Worm (Caenorhabditis elegans) whole organism, late embryonic: ENCODE results near the gene tbx-35.

Source experiments
- dve-1 ChIP-seq: sonication (generic microtip); optimal IDR thresholded peaks from 2 replicates; lab custom pipeline; 2017; ENCODE audit warnings: antibody characterized with exemption, mild to moderate bottlenecking, missing genetic modification characterization, missing compliant biosample characterization
- fkh-10 ChIP-seq: fragments of 150-350 bp; optimal IDR thresholded peaks from 2 replicates; lab custom pipeline; 2014; ENCODE audit warnings: missing biosample characterization, missing genetic modification reagents, missing genetic modification characterization
- pha-4 ChIP-seq: fragments of 150-350 bp; optimal IDR thresholded peaks from 2 replicates; lab custom pipeline; 2018; ENCODE audit warnings: missing biosample characterization, missing genetic modification reagents, missing genetic modification characterization
- ttx-3 ChIP-seq: sonication (generic microtip); optimal IDR thresholded peaks from 2 replicates; lab custom pipeline; 2016; ENCODE audit warnings: missing genetic modification reagents, missing genetic modification characterization, missing compliant biosample characterization

- TF ChIP-seq ttx-3 (tag; lab: Kevin White, UChicago) = no peak
- TF ChIP-seq dve-1 (tag; lab: Kevin White, UChicago) = no peak
- TF ChIP-seq pha-4 (tag; lab: Kevin White, UChicago) = no peak
- TF ChIP-seq fkh-10 (GFP tag; lab: Kevin White, UChicago) = no peak
Measured at ce11 chrII:5556431-5556830, 31.2 kb upstream of the tbx-35 start, which contains the start of gene ins-11.
